Worm (Caenorhabditis elegans) whole organism, L4 larva: ENCODE data around the gene lin-56.

Experiments
- F10B5.3 ChIP-seq: sonication (generic microtip); optimal IDR thresholded peaks from 2 replicates; lab custom pipeline; 2016; ENCODE audit warnings: mild to moderate bottlenecking, missing genetic modification characterization, missing compliant biosample characterization
- F26F4.8 ChIP-seq: fragments of 200-800 bp; sonication (Bioruptor generic); conservative IDR thresholded peaks from 2 replicates; pipeline ENCODE4 v1.3.6; 2022; ENCODE audit warnings: missing genetic modification characterization, missing compliant biosample characterization
- F49E8.2 ChIP-seq: sonication (generic microtip); optimal IDR thresholded peaks from 2 replicates; lab custom pipeline; 2016; ENCODE audit warnings: missing compliant biosample characterization, mild to moderate bottlenecking, missing genetic modification characterization, borderline replicate concordance
- R02D3.7 ChIP-seq: fragments of 150-350 bp; sonication (generic microtip); optimal IDR thresholded peaks from 3 replicates; lab custom pipeline; 2014; ENCODE audit warnings: missing biosample characterization, missing genetic modification characterization
- T20F7.1 ChIP-seq: fragments of 200-800 bp; sonication (Bioruptor generic); optimal IDR thresholded peaks from 2 replicates; lab custom pipeline; 2018; ENCODE audit warnings: mild to moderate bottlenecking, missing genetic modification characterization, missing compliant biosample characterization
- Y105C5A.15 ChIP-seq: fragments of 200-800 bp; sonication (Bioruptor generic); IDR thresholded peaks from 2 replicates; pipeline ENCODE4 v1.3.6; 2022; ENCODE audit warnings: missing genetic modification characterization, missing compliant biosample characterization
- Y48G9A.11 ChIP-seq: fragments of 200-800 bp; sonication (Bioruptor generic); IDR thresholded peaks from 2 replicates; pipeline ENCODE4 v1.3.6; 2022; ENCODE audit warnings: missing genetic modification reagents, missing genetic modification characterization, missing compliant biosample characterization
- ZK546.5 ChIP-seq, 2 experiments: sonication (generic microtip); optimal IDR thresholded peaks; 2 replicates each; lab custom pipeline; 2017; ENCODE audit warnings: missing biosample characterization in 2 of 2, missing genetic modification characterization in 2 of 2
- ama-1 ChIP-seq: fragments of 150-350 bp; optimal IDR thresholded peaks from 2 replicates; lab custom pipeline; 2014; ENCODE audit warnings: inconsistent platforms, mixed read lengths
- ceh-20 ChIP-seq: fragments of 200-800 bp; sonication (Bioruptor generic); IDR thresholded peaks from 2 replicates; pipeline ENCODE4 v1.3.6; 2022; ENCODE audit warnings: missing genetic modification reagents, missing genetic modification characterization, missing compliant biosample characterization
- ceh-28 ChIP-seq: fragments of 150-350 bp; optimal IDR thresholded peaks from 2 replicates; lab custom pipeline; 2014; ENCODE audit warnings: missing biosample characterization, missing genetic modification reagents, missing genetic modification characterization
- ceh-32 ChIP-seq: sonication (generic microtip); optimal IDR thresholded peaks from 2 replicates; lab custom pipeline; 2016; ENCODE audit warnings: mild to moderate bottlenecking, missing genetic modification characterization, missing compliant biosample characterization; ENCODE audit not compliant: poor library complexity
- ceh-44 ChIP-seq: fragments of 200-800 bp; sonication (Bioruptor generic); IDR thresholded peaks from 2 replicates; pipeline ENCODE4 v1.3.6; 2022; ENCODE audit warnings: missing genetic modification reagents, missing genetic modification characterization, missing compliant biosample characterization
- ceh-62 ChIP-seq: sonication (generic microtip); optimal IDR thresholded peaks from 2 replicates; lab custom pipeline; 2017; ENCODE audit warnings: missing biosample characterization, missing genetic modification characterization
- cey-2 ChIP-seq: sonication (generic microtip); optimal IDR thresholded peaks from 3 replicates; lab custom pipeline; 2017; ENCODE audit warnings: missing genetic modification characterization, mild to moderate bottlenecking, missing compliant biosample characterization, antibody characterized with exemption, borderline replicate concordance; ENCODE audit not compliant: insufficient read depth
- ctbp-1 ChIP-seq: fragments of 200-800 bp; sonication (Bioruptor generic); IDR thresholded peaks from 2 replicates; pipeline ENCODE4 v1.3.6; 2022; ENCODE audit warnings: missing genetic modification reagents, missing genetic modification characterization, missing compliant biosample characterization
- daf-16 ChIP-seq, 3 experiments: sonication (generic microtip); optimal IDR thresholded peaks; 2 replicates each; lab custom pipeline; 2016 to 2017; ENCODE audit warnings: missing genetic modification characterization in 3 of 3, missing genetic modification reagents in 3 of 3, mild to moderate bottlenecking in 2 of 3, missing compliant biosample characterization in 2 of 3, missing biosample characterization in 1 of 3, moderate library complexity in 1 of 3
- daf-19 ChIP-seq: fragments of 200-800 bp; sonication (Bioruptor generic); conservative IDR thresholded peaks from 2 replicates; pipeline ENCODE4 v1.3.6; 2022; ENCODE audit warnings: missing genetic modification characterization, missing compliant biosample characterization
- egl-27 ChIP-seq: sonication (generic microtip); optimal IDR thresholded peaks from 3 replicates; lab custom pipeline; 2017; ENCODE audit warnings: missing biosample characterization, missing genetic modification reagents, missing genetic modification characterization
- egl-43 ChIP-seq: fragments of 200-800 bp; sonication (Bioruptor generic); IDR thresholded peaks from 2 replicates; pipeline ENCODE4 v1.3.6; 2022; ENCODE audit warnings: missing genetic modification reagents, missing genetic modification characterization, missing compliant biosample characterization
- fkh-10 ChIP-seq: fragments of 150-350 bp; optimal IDR thresholded peaks from 2 replicates; lab custom pipeline; 2014; ENCODE audit warnings: missing biosample characterization, missing genetic modification reagents, missing genetic modification characterization
- hlh-30 ChIP-seq: sonication (generic microtip); optimal IDR thresholded peaks from 2 replicates; lab custom pipeline; 2017; ENCODE audit warnings: antibody characterized with exemption, mild to moderate bottlenecking, missing genetic modification characterization, missing compliant biosample characterization; ENCODE audit not compliant: insufficient read depth
- jun-1 ChIP-seq: fragments of 150-350 bp; optimal IDR thresholded peaks from 2 replicates; lab custom pipeline; 2014; ENCODE audit warnings: missing biosample characterization, missing genetic modification reagents, missing genetic modification characterization
- lin-1 ChIP-seq: fragments of 200-800 bp; sonication (Bioruptor generic); IDR thresholded peaks from 2 replicates; pipeline ENCODE4 v1.3.6; 2022; ENCODE audit warnings: missing genetic modification reagents, missing genetic modification characterization, missing compliant biosample characterization
- lin-15B ChIP-seq: fragments of 150-350 bp; sonication (generic microtip); optimal IDR thresholded peaks from 3 replicates; lab custom pipeline; 2014; ENCODE audit warnings: missing biosample characterization, missing genetic modification characterization
- lin-39 ChIP-seq: fragments of 150-350 bp; optimal IDR thresholded peaks from 2 replicates; lab custom pipeline; 2014; ENCODE audit warnings: missing biosample characterization, missing genetic modification reagents, missing genetic modification characterization
- madf-9 ChIP-seq: fragments of 200-800 bp; sonication (Bioruptor generic); conservative IDR thresholded peaks from 2 replicates; pipeline ENCODE4 v1.3.6; 2022; ENCODE audit warnings: missing genetic modification reagents, missing genetic modification characterization, missing compliant biosample characterization
- mdl-1 ChIP-seq, 2 experiments: fragments of 150-350 bp in 1 of 2; sonication (generic microtip) in 1 of 2; optimal IDR thresholded peaks; 2 replicates each; lab custom pipeline; 2014 to 2017; ENCODE audit warnings: missing biosample characterization in 2 of 2, missing genetic modification characterization in 2 of 2
- mxl-2 ChIP-seq: fragments of 200-800 bp; sonication (Bioruptor generic); conservative IDR thresholded peaks from 2 replicates; pipeline ENCODE4 v1.3.6; 2022; ENCODE audit warnings: missing genetic modification reagents, missing genetic modification characterization, missing compliant biosample characterization
- nhr-10 ChIP-seq: fragments of 150-350 bp; optimal IDR thresholded peaks from 2 replicates; lab custom pipeline; 2014; ENCODE audit warnings: missing biosample characterization, missing genetic modification characterization
- nhr-11 ChIP-seq: fragments of 150-350 bp; optimal IDR thresholded peaks from 2 replicates; lab custom pipeline; 2014; ENCODE audit warnings: missing biosample characterization, missing genetic modification characterization
- nhr-111 ChIP-seq: fragments of 200-800 bp; sonication (Bioruptor generic); optimal IDR thresholded peaks from 2 replicates; lab custom pipeline; 2018; ENCODE audit warnings: mild to moderate bottlenecking, missing genetic modification characterization, missing compliant biosample characterization
- nhr-237 ChIP-seq: sonication (generic microtip); optimal IDR thresholded peaks from 2 replicates; lab custom pipeline; 2017; ENCODE audit warnings: missing biosample characterization, missing genetic modification characterization
- nhr-25 ChIP-seq: sonication (generic microtip); optimal IDR thresholded peaks from 2 replicates; lab custom pipeline; 2017; ENCODE audit warnings: missing genetic modification characterization, mild to moderate bottlenecking, missing compliant biosample characterization, antibody characterized with exemption, moderate library complexity, borderline replicate concordance; ENCODE audit not compliant: insufficient read depth
- nhr-28 ChIP-seq: fragments of 150-350 bp; optimal IDR thresholded peaks from 2 replicates; lab custom pipeline; 2014; ENCODE audit warnings: missing biosample characterization, missing genetic modification characterization
- nhr-41 ChIP-seq: fragments of 200-800 bp; sonication (Bioruptor generic); IDR thresholded peaks from 2 replicates; pipeline ENCODE4 v1.3.6; 2022; ENCODE audit warnings: missing genetic modification reagents, missing genetic modification characterization, missing compliant biosample characterization
- nhr-42 ChIP-seq: fragments of 200-800 bp; sonication (Bioruptor generic); IDR thresholded peaks from 2 replicates; pipeline ENCODE4 v1.3.6; 2022; ENCODE audit warnings: missing genetic modification characterization, missing compliant biosample characterization
- nhr-48 ChIP-seq: sonication (generic microtip); optimal IDR thresholded peaks from 2 replicates; lab custom pipeline; 2016; ENCODE audit warnings: mild to moderate bottlenecking, missing genetic modification characterization, missing compliant biosample characterization
- nhr-76 ChIP-seq: fragments of 150-350 bp; optimal IDR thresholded peaks from 2 replicates; lab custom pipeline; 2014; ENCODE audit warnings: missing biosample characterization, missing genetic modification characterization
- pha-4 ChIP-seq, 2 experiments: fragments of 150-350 bp in 1 of 2; fragments of 200-800 bp in 1 of 2; sonication (Bioruptor generic) in 1 of 2; IDR thresholded peaks in 1 of 2; optimal IDR thresholded peaks in 1 of 2; 2 replicates each; pipeline versions ENCODE4 v1.3.6 to Lab custom; 2014 to 2022; ENCODE audit warnings: missing genetic modification characterization in 2 of 2, missing genetic modification reagents in 2 of 2, missing biosample characterization in 1 of 2, missing compliant biosample characterization in 1 of 2
- rbr-2 ChIP-seq: sonication (generic microtip); optimal IDR thresholded peaks from 2 replicates; lab custom pipeline; 2016; ENCODE audit warnings: missing genotype, missing genetic modification characterization, missing compliant biosample characterization
- saeg-2 ChIP-seq: fragments of 200-800 bp; sonication (Bioruptor generic); IDR thresholded peaks from 2 replicates; pipeline ENCODE4 v1.3.6; 2022; ENCODE audit warnings: missing genetic modification reagents, missing genetic modification characterization, missing compliant biosample characterization
- spr-3 ChIP-seq: fragments of 200-800 bp; sonication (Bioruptor generic); optimal IDR thresholded peaks from 2 replicates; lab custom pipeline; 2018; ENCODE audit warnings: mild to moderate bottlenecking, missing genetic modification characterization, missing compliant biosample characterization
- unc-39 ChIP-seq: sonication (generic microtip); optimal IDR thresholded peaks from 2 replicates; lab custom pipeline; 2017; ENCODE audit warnings: missing biosample characterization, missing genetic modification characterization
- unc-62 ChIP-seq, 3 experiments: fragments of 150-350 bp in 1 of 3; sonication (generic microtip); optimal IDR thresholded peaks in 2 of 3; peaks in 1 of 3; 1 replicate in 1 of 3; 2 replicates in 2 of 3; lab custom pipeline; 2014 to 2017; ENCODE audit warnings: missing biosample characterization in 3 of 3, missing genetic modification characterization in 3 of 3, missing genetic modification reagents in 3 of 3, missing genotype in 1 of 3
- vab-7 ChIP-seq: fragments of 200-800 bp; sonication (Bioruptor generic); IDR thresholded peaks from 2 replicates; pipeline ENCODE4 v1.3.6; 2022; ENCODE audit warnings: missing genetic modification reagents, missing genetic modification characterization, missing compliant biosample characterization
- zag-1 ChIP-seq: fragments of 150-350 bp; optimal IDR thresholded peaks from 2 replicates; lab custom pipeline; 2014; ENCODE audit warnings: missing biosample characterization, missing genetic modification characterization
- zfp-3 ChIP-seq: fragments of 200-800 bp; sonication (Bioruptor generic); conservative IDR thresholded peaks from 2 replicates; pipeline ENCODE4 v1.3.6; 2022; ENCODE audit warnings: missing genetic modification reagents, missing genetic modification characterization, missing compliant biosample characterization
- ztf-11 ChIP-seq: fragments of 150-350 bp; optimal IDR thresholded peaks from 2 replicates; lab custom pipeline; 2014; ENCODE audit warnings: missing biosample characterization, missing genetic modification characterization
- ztf-7 ChIP-seq: fragments of 150-350 bp; optimal IDR thresholded peaks from 2 replicates; lab custom pipeline; 2014; ENCODE audit warnings: missing biosample characterization, missing genetic modification characterization

The lin-56 gene

ce11 chrII:10446300-10446699 lies 3.5 kb upstream of the lin-56 start (continued):
- TF ChIP-seq nhr-42 (no peak), lin-1 (no peak), F26F4.8 (GFP tag; lab: Robert Waterston, UW) (no peak), egl-27 (no peak), nhr-41 (GFP tag; lab: Robert Waterston, UW) (no peak), ceh-32 (tag; lab: Kevin White, UChicago) (no peak), mdl-1 (tag; optimal IDR thresholded peaks at IDR 0.05; lab: Kevin White, UChicago) (peak in 1 of 2 experiments; percentile 47), spr-3 (GFP tag; lab: Kevin White, UChicago) (no peak), nhr-28 (tag; lab: Kevin White, UChicago) (peak; percentile 85), ceh-28 (tag; lab: Kevin White, UChicago) (no peak), nhr-111 (no peak), ama-1 (lab: Kevin White, UChicago) (peak; percentile 69), ztf-11 (tag; lab: Kevin White, UChicago) (no peak), lin-39 (tag; lab: Kevin White, UChicago) (no peak), lin-15B (tag; lab: Kevin White, UChicago) (no peak), egl-43 (GFP tag; lab: Robert Waterston, UW) (no peak), Y105C5A.15 (no peak), hlh-30 (tag; lab: Kevin White, UChicago) (peak; percentile 90), ceh-62 (tag; lab: Kevin White, UChicago) (no peak), madf-9 (GFP tag; lab: Robert Waterston, UW) (no peak), nhr-11 (peak; percentile 78), F49E8.2 (tag; lab: Kevin White, UChicago) (no peak), daf-19 (GFP tag; lab: Robert Waterston, UW) (no peak), mxl-2 (GFP tag; lab: Robert Waterston, UW) (no peak), cey-2 (tag; lab: Kevin White, UChicago) (no peak), ztf-7 (tag; lab: Kevin White, UChicago) (no peak), R02D3.7 (tag; lab: Kevin White, UChicago) (no peak), nhr-237 (no peak), saeg-2 (GFP tag; lab: Robert Waterston, UW) (no peak), nhr-10 (tag; lab: Kevin White, UChicago) (no peak), ZK546.5 (tag; optimal IDR thresholded peaks at IDR 0.05; lab: Kevin White, UChicago) (no peak), daf-16 (GFP tag; optimal IDR thresholded peaks at IDR 0.05; lab: Kevin White, UChicago) (peak in 1 of 2 experiments; percentile 55), daf-16 (tag; optimal IDR thresholded peaks at IDR 0.05; lab: Kevin White, UChicago) (peak; percentile 21), ctbp-1 (GFP tag; lab: Robert Waterston, UW) (no peak), jun-1 (tag; lab: Kevin White, UChicago) (no peak), F10B5.3 (tag; lab: Kevin White, UChicago) (no peak), zfp-3 (GFP tag; lab: Robert Waterston, UW) (no peak), nhr-25 (tag; lab: Kevin White, UChicago) (no peak), rbr-2 (tag; lab: Kevin White, UChicago) (no peak), ceh-44 (GFP tag; lab: Robert Waterston, UW) (no peak), nhr-76 (no peak), fkh-10 (GFP tag; lab: Kevin White, UChicago) (no peak), nhr-48 (tag; lab: Kevin White, UChicago) (no peak), T20F7.1 (GFP tag; lab: Kevin White, UChicago) (no peak), pha-4 (GFP tag; IDR thresholded peaks at IDR 0.05; lab: Robert Waterston, UW) (no peak), pha-4 (tag; optimal IDR thresholded peaks at IDR 0.05; lab: Kevin White, UChicago) (no peak), ceh-20 (GFP tag; lab: Robert Waterston, UW) (no peak), zag-1 (tag; lab: Kevin White, UChicago) (no peak), vab-7 (GFP tag; lab: Robert Waterston, UW) (no peak), Y48G9A.11 (GFP tag; lab: Robert Waterston, UW) (no peak), unc-62 (GFP tag; optimal IDR thresholded peaks at IDR 0.05 in 1 of 2; lab: Kevin White, UChicago) (peak in 1 of 2 experiments; percentile 97), unc-62 (tag; optimal IDR thresholded peaks at IDR 0.05; lab: Kevin White, UChicago) (no peak), unc-39 (tag; lab: Kevin White, UChicago) (no peak)
